Fruit fly (Drosophila melanogaster): Measurements from ENCODE around the gene CG15365.
A peak's percentile ranks its signal among the peaks of the same experiment; 100 is the strongest.

- TF ChIP-seq gl (tag; optimal IDR thresholded peaks at IDR 0.05) (no peak), D1 (tag; optimal IDR thresholded peaks at IDR 0.05) (no peak), Pif1A (GFP tag; optimal IDR thresholded peaks at IDR 0.05) (no peak), rn (GFP tag; IDR thresholded peaks at IDR 0.05) (no peak), fd96Ca (GFP tag; IDR thresholded peaks at IDR 0.05) (no peak; the same call in 2 of the 3 replicates), EcR (GFP tag; optimal IDR thresholded peaks at IDR 0.05) (no peak), CG34367 (tag; optimal IDR thresholded peaks at IDR 0.05) (peak; percentile 45), CG9948 (tag; optimal IDR thresholded peaks at IDR 0.05) (peak; percentile 50), CG15710 (tag; optimal IDR thresholded peaks at IDR 0.05) (peak; percentile 32), CG12605 (GFP tag; IDR thresholded peaks at IDR 0.05) (no peak), CG4496 (GFP tag; IDR thresholded peaks at IDR 0.05) (peak; percentile 57; the same call in 1 of the 3 replicates)
Measured at dm6 chrX:9109072-9109844, 41.5 kb upstream of the CG15365 start.

All from whole organism, pupa.